Worm (Caenorhabditis elegans) whole organism, early embryonic: ENCODE results near the gene F40G9.5.

Experiments
- F13C5.2 ChIP-seq: sonication (generic microtip); optimal IDR thresholded peaks from 2 replicates; lab custom pipeline; 2017; ENCODE audit warnings: mild to moderate bottlenecking, missing genetic modification characterization, inconsistent platforms, missing compliant biosample characterization
- ama-1 ChIP-seq: fragments of 150-350 bp; optimal IDR thresholded peaks from 2 replicates; lab custom pipeline; 2014
- pes-1 ChIP-seq: fragments of 200-800 bp; sonication (Bioruptor generic); IDR thresholded peaks from 2 replicates; pipeline ENCODE4 v1.3.6; 2022; ENCODE audit warnings: missing genetic modification reagents, missing genetic modification characterization, missing compliant biosample characterization
- tbx-11 ChIP-seq: fragments of 200-800 bp; sonication (Bioruptor generic); IDR thresholded peaks from 2 replicates; pipeline ENCODE4 v1.3.6; 2022; ENCODE audit warnings: missing genetic modification characterization, missing compliant biosample characterization

- TF ChIP-seq tbx-11 = no peak
- TF ChIP-seq F13C5.2 = no peak
- no peak for TF ChIP-seq ama-1 (lab: Kevin White, UChicago)
- TF ChIP-seq pes-1 (GFP tag; lab: Robert Waterston, UW) = no peak
Observed at ce11 chrIII:169478-169877, 11.6 kb upstream of the F40G9.5 start, which contains the start of gene F40G9.18.
